Worm (Caenorhabditis elegans): ENCODE data around the gene pat-3.

Gene pat-3

ce11 chrIII:3906481-3906880 lies 7.5 kb downstream of the pat-3 start:
- no peak for TF ChIP-seq unc-55 (GFP tag; optimal IDR thresholded peaks at IDR 0.05)

- TF ChIP-seq ama-1 (optimal IDR thresholded peaks at IDR 0.05), result peak; percentile 71
- TF ChIP-seq ztf-4 (tag; optimal IDR thresholded peaks at IDR 0.05), result no peak
- no peak for TF ChIP-seq mdl-1 (tag; optimal IDR thresholded peaks at IDR 0.05)
- TF ChIP-seq mab-5 (tag; optimal IDR thresholded peaks at IDR 0.05), result no peak
- no peak for TF ChIP-seq lin-39 (tag; optimal IDR thresholded peaks at IDR 0.05)
- no peak for TF ChIP-seq ztf-1 (GFP tag; conservative IDR thresholded peaks at IDR 0.05)
- peak; percentile 17 for TF ChIP-seq nhr-25 (tag; optimal IDR thresholded peaks at IDR 0.05)
- peak in 1 of 2 experiments; percentile 36 for TF ChIP-seq lsy-2 (tag; optimal IDR thresholded peaks at IDR 0.05)
- no peak for TF ChIP-seq sma-3 (GFP tag; optimal IDR thresholded peaks at IDR 0.05)
- TF ChIP-seq fos-1 (tag; optimal IDR thresholded peaks at IDR 0.05), result no peak
- no peak for TF ChIP-seq sma-9 (GFP tag; optimal IDR thresholded peaks at IDR 0.05)
- no peak for TF ChIP-seq sma-9 (tag; optimal IDR thresholded peaks at IDR 0.05)
- TF ChIP-seq ztf-11 (tag; optimal IDR thresholded peaks at IDR 0.05), result no peak
These were observed 11.2 kb downstream of the pat-3 start for ce11 chrIII:3902588-3903325.

ce11 chrIII:3901542-3901941 lies 12.4 kb downstream of the pat-3 start, which contains the start of gene tir-1:
TSS of gene tir-1 (minus strand) at chrIII:3901642.
- TF ChIP-seq blmp-1 (tag; optimal IDR thresholded peaks at IDR 0.05; ENCODE audit: insufficient read depth) (no peak), ztf-4 (tag; optimal IDR thresholded peaks at IDR 0.05) (no peak), sma-3 (GFP tag; optimal IDR thresholded peaks at IDR 0.05) (no peak), alr-1 (tag; optimal IDR thresholded peaks at IDR 0.05) (no peak), ceh-82 (tag; optimal IDR thresholded peaks at IDR 0.05) (no peak), ztf-11 (tag; optimal IDR thresholded peaks at IDR 0.05) (no peak), unc-62 (GFP tag; optimal IDR thresholded peaks at IDR 0.05) (no peak), ZK546.5 (tag; optimal IDR thresholded peaks at IDR 0.05) (no peak), Y55F3AM.14 (GFP tag; optimal IDR thresholded peaks at IDR 0.05) (no peak), mab-5 (tag; optimal IDR thresholded peaks at IDR 0.05) (no peak)

DNA sequence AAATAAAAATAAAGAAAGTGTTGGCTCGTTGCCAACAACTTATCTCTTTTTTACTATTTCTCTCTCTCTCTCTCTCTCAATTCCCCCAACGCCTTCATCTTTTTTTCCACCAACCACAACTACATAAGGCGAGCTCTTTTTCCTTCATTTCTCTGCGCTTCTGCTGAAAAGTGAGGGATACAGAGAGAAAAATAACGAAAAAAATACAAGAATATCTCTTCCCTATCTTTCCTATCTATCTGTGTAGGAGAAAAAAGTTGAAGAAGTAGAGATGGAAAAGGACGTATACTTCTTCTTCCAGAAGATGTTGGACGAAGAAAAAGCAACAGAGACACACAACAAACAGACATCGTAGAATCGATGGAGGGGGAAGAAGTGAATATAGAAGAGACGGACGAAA lies 15.1 kb downstream of the pat-3 start:
- TF ChIP-seq nhr-77 (tag; optimal IDR thresholded peaks at IDR 0.05), result no peak
- TF ChIP-seq ztf-4 (tag; optimal IDR thresholded peaks at IDR 0.05), result no peak
- peak; percentile 30 for TF ChIP-seq lin-13 (GFP tag; optimal IDR thresholded peaks at IDR 0.05)
- no peak for TF ChIP-seq gmeb-1 (tag; optimal IDR thresholded peaks at IDR 0.05)
- no peak for TF ChIP-seq elt-1 (tag; optimal IDR thresholded peaks at IDR 0.05)
- no peak for TF ChIP-seq nhr-12 (tag; optimal IDR thresholded peaks at IDR 0.05)
- no peak for TF ChIP-seq blmp-1 (tag; optimal IDR thresholded peaks at IDR 0.05; ENCODE audit: insufficient read depth)
- no peak for TF ChIP-seq ceh-16 (tag; optimal IDR thresholded peaks at IDR 0.05)
- peak; percentile 6 for TF ChIP-seq F13H6.1 (tag; optimal IDR thresholded peaks at IDR 0.05)
- no peak for TF ChIP-seq nhr-25 (tag; optimal IDR thresholded peaks at IDR 0.05)
- TF ChIP-seq crh-2 (tag; optimal IDR thresholded peaks at IDR 0.05), result peak; percentile 39
- no peak for TF ChIP-seq fos-1 (tag; optimal IDR thresholded peaks at IDR 0.05)
- no peak for TF ChIP-seq ztf-1 (GFP tag; conservative IDR thresholded peaks at IDR 0.05)
- TF ChIP-seq ama-1 (optimal IDR thresholded peaks at IDR 0.05), result no peak
- no peak for TF ChIP-seq mbf-1 (tag; optimal IDR thresholded peaks at IDR 0.05)
- TF ChIP-seq Y55F3AM.14 (GFP tag; optimal IDR thresholded peaks at IDR 0.05), result no peak
- no peak for TF ChIP-seq skn-1 (tag; optimal IDR thresholded peaks at IDR 0.05)
- TF ChIP-seq nhr-237 (tag; optimal IDR thresholded peaks at IDR 0.05), result no peak
- TF ChIP-seq mdl-1 (tag; optimal IDR thresholded peaks at IDR 0.05), result no peak
- no peak for TF ChIP-seq nhr-6 (tag; optimal IDR thresholded peaks at IDR 0.05)
- no peak for TF ChIP-seq sma-3 (GFP tag; optimal IDR thresholded peaks at IDR 0.05)
- peak; percentile 94 for TF ChIP-seq unc-55 (GFP tag; optimal IDR thresholded peaks at IDR 0.05)
- TF ChIP-seq nhr-129 (tag; optimal IDR thresholded peaks at IDR 0.05), result peak; percentile 39
- no peak for TF ChIP-seq snpc-4 (tag; optimal IDR thresholded peaks at IDR 0.05)
- no peak for TF ChIP-seq mab-5 (tag; optimal IDR thresholded peaks at IDR 0.05)
- peak; percentile 26 for TF ChIP-seq zag-1 (tag; optimal IDR thresholded peaks at IDR 0.05)
- TF ChIP-seq sma-9 (GFP tag; optimal IDR thresholded peaks at IDR 0.05), result peak; percentile 16
- no peak for TF ChIP-seq sma-9 (tag; optimal IDR thresholded peaks at IDR 0.05)
- TF ChIP-seq sem-4 (tag; optimal IDR thresholded peaks at IDR 0.05), result no peak
- TF ChIP-seq lin-11 (tag; optimal IDR thresholded peaks at IDR 0.05), result no peak
- TF ChIP-seq unc-62 (GFP tag; optimal IDR thresholded peaks at IDR 0.05), result no peak
- no peak for TF ChIP-seq R02D3.7 (tag; optimal IDR thresholded peaks at IDR 0.05)
- TF ChIP-seq ztf-11 (tag; optimal IDR thresholded peaks at IDR 0.05), result no peak
- no peak for TF ChIP-seq ZK546.5 (tag; optimal IDR thresholded peaks at IDR 0.05)
- no peak for TF ChIP-seq peb-1 (tag; optimal IDR thresholded peaks at IDR 0.05)
- TF ChIP-seq C34F6.9 (tag; optimal IDR thresholded peaks at IDR 0.05), result peak; percentile 84
- no peak for TF ChIP-seq dmd-4 (tag; optimal IDR thresholded peaks at IDR 0.05)
- TF ChIP-seq elt-3 (tag; optimal IDR thresholded peaks at IDR 0.05), result no peak
- TF ChIP-seq unc-39 (tag; optimal IDR thresholded peaks at IDR 0.05), result no peak
- no peak for TF ChIP-seq nhr-21 (tag; optimal IDR thresholded peaks at IDR 0.05)
- no peak for TF ChIP-seq ceh-82 (tag; optimal IDR thresholded peaks at IDR 0.05)
- TF ChIP-seq nhr-23 (tag; optimal IDR thresholded peaks at IDR 0.05), result no peak

All from whole organism, L2 larva.